Fruit fly (Drosophila melanogaster) whole organism, embryonic: ENCODE measurements around the gene Indy.

Experiments used
- C15 ChIP-seq: fragments of 200-800 bp; sonication (Bioruptor generic); IDR thresholded peaks from 3 replicates; pipeline ENCODE4 v1.3.6; 2022; ENCODE audit warnings: missing biosample characterization, missing genetic modification characterization
- CG11723 ChIP-seq: fragments of 200-800 bp; sonication (Bioruptor generic); optimal IDR thresholded peaks from 2 replicates; lab custom pipeline; 2017; ENCODE audit warnings: missing biosample characterization, mild to moderate bottlenecking, missing genetic modification characterization
- CG1602 ChIP-seq: fragments of 200-800 bp; sonication (Bioruptor generic); optimal IDR thresholded peaks from 3 replicates; lab custom pipeline; 2016; ENCODE audit warnings: missing biosample characterization, missing genetic modification characterization
- CG17385 ChIP-seq: fragments of 200-800 bp; sonication (Bioruptor generic); optimal IDR thresholded peaks from 3 replicates; lab custom pipeline; 2018; ENCODE audit warnings: missing biosample characterization, mild to moderate bottlenecking, missing genetic modification characterization
- CG1792 ChIP-seq: fragments of 200-800 bp; sonication (Bioruptor generic); optimal IDR thresholded peaks from 2 replicates; lab custom pipeline; 2016; ENCODE audit warnings: missing biosample characterization, missing genetic modification characterization
- CG18599 ChIP-seq: fragments of 200-800 bp; sonication (Bioruptor generic); optimal IDR thresholded peaks from 3 replicates; lab custom pipeline; 2017; ENCODE audit warnings: missing biosample characterization, missing genetic modification characterization, mild to moderate bottlenecking, moderate library complexity, missing genetic modification reagents
- CG3281 ChIP-seq: fragments of 200-800 bp; sonication (Bioruptor generic); optimal IDR thresholded peaks from 3 replicates; lab custom pipeline; 2017; ENCODE audit warnings: missing biosample characterization, mild to moderate bottlenecking, missing genetic modification characterization
- CG8478 ChIP-seq: fragments of >200 bp; optimal IDR thresholded peaks from 2 replicates; lab custom pipeline; 2018
- Hr78 ChIP-seq, 2 experiments: fragments of 200-800 bp in 1 of 2; fragments of >200 bp in 1 of 2; sonication (Bioruptor generic) in 1 of 2; optimal IDR thresholded peaks; 2 replicates each; lab custom pipeline; 2017 to 2019; ENCODE audit warnings: missing biosample characterization in 2 of 2, missing genetic modification characterization in 2 of 2, mild to moderate bottlenecking in 1 of 2, moderate library complexity in 1 of 2
- Side ChIP-seq: fragments of 200-800 bp; sonication (Bioruptor generic); optimal IDR thresholded peaks from 2 replicates; lab custom pipeline; 2016; ENCODE audit warnings: missing biosample characterization, missing genetic modification characterization
- br ChIP-seq: fragments of >200 bp; optimal IDR thresholded peaks from 2 replicates; lab custom pipeline; 2017
- pum ChIP-seq: fragments of 200-800 bp; sonication (Bioruptor generic); optimal IDR thresholded peaks from 2 replicates; lab custom pipeline; 2016; ENCODE audit warnings: missing biosample characterization, missing genetic modification characterization

DNA sequence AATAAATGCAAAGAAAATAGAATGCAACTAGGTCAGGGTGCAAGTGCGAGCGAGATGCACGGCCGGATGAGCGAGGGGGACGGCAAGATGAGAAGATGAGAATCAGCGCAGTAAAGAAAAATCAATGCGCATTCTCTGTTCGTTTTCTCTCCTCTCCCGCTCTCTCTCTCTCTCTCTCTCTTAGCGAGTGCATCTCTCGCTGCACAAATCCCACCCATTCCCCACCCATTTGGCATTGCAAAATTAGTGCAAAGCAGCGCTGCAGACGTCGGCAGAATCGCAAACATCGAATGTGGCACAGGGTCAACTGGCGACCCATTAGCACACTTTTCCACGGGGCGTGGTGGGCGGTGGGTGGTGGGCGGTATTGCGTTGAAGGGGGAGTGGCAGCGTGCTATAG lies 53.2 kb downstream of the Indy start:
- TF ChIP-seq CG8478 (lab: Kevin White, UChicago) = no peak
- no peak for TF ChIP-seq CG3281 (GFP tag; lab: Kevin White, UChicago)
- no peak for TF ChIP-seq CG1792 (GFP tag; lab: Kevin White, UChicago)
- no peak for TF ChIP-seq CG11723
- no peak for TF ChIP-seq br (lab: Kevin White, UChicago)
- TF ChIP-seq CG17385 (GFP tag; lab: Kevin White, UChicago) = no peak
- no peak for TF ChIP-seq Side
- TF ChIP-seq CG18599 (GFP tag; lab: Kevin White, UChicago) = no peak
- no peak for TF ChIP-seq Hr78 (GFP tag; optimal IDR thresholded peaks at IDR 0.05; lab: Kevin White, UChicago)
- no peak for TF ChIP-seq C15
- TF ChIP-seq CG1602 (GFP tag; lab: Kevin White, UChicago) = no peak
- TF ChIP-seq pum (GFP tag; lab: Kevin White, UChicago) = no peak
